Worm (Caenorhabditis elegans): ENCODE measurements around the gene timm-17B.1.

ce11 chrIV:4748408-4749105 is 3.3 kb upstream of the timm-17B.1 start, which contains the start of gene cyc-2.1:
- TF ChIP-seq skn-1 (tag; optimal IDR thresholded peaks at IDR 0.05) (peak; percentile 29), pqm-1 (tag; optimal IDR thresholded peaks at IDR 0.05) (no peak), mep-1 (tag; optimal IDR thresholded peaks at IDR 0.05) (peak; percentile 55), lin-35 (GFP tag; optimal IDR thresholded peaks at IDR 0.05) (peak; percentile 33 to 55), ama-1 (optimal IDR thresholded peaks at IDR 0.05) (no peak), snpc-4 (tag; optimal IDR thresholded peaks at IDR 0.05) (peak; percentile 45), ceh-63 (GFP tag; optimal IDR thresholded peaks at IDR 0.05) (no peak), nhr-47 (tag; optimal IDR thresholded peaks at IDR 0.05) (peak; percentile 38), elt-2 (tag; optimal IDR thresholded peaks at IDR 0.05) (peak; percentile 28), swsn-7 (tag; optimal IDR thresholded peaks at IDR 0.05) (peak; percentile 59), unc-62 (GFP tag; optimal IDR thresholded peaks at IDR 0.05) (no peak), lsy-2 (tag; optimal IDR thresholded peaks at IDR 0.05) (peak; percentile 80 to 91), mdl-1 (tag; optimal IDR thresholded peaks at IDR 0.05) (peak in 1 of 2 experiments; percentile 37), jun-1 (tag; optimal IDR thresholded peaks at IDR 0.05) (no peak)
